Fruit fly (Drosophila melanogaster) whole organism: ENCODE results near the gene CG43074.

Experiments
- CG8478 ChIP-seq: fragments of >200 bp; optimal IDR thresholded peaks from 2 replicates; lab custom pipeline; 2018; ENCODE audit warnings: inconsistent platforms
- EcR ChIP-seq, 2 experiments: fragments of >200 bp; optimal IDR thresholded peaks; 2 replicates each; lab custom pipeline; 2017; ENCODE audit warnings: missing biosample characterization in 2 of 2, missing genetic modification characterization in 2 of 2, missing genetic modification reagents in 2 of 2
- psq ChIP-seq: fragments of >200 bp; optimal IDR thresholded peaks from 2 replicates; lab custom pipeline; 2017
- usp ChIP-seq: fragments of >200 bp; optimal IDR thresholded peaks from 2 replicates; lab custom pipeline; 2017; ENCODE audit warnings: missing biosample characterization, missing genetic modification characterization, mixed read lengths

dm6 chr3L:3496593-3496992, 12.1 kb upstream of the CG43074 start:
- TF ChIP-seq usp, result no peak
- TF ChIP-seq psq (lab: Kevin White, UChicago), result no peak
- no peak for TF ChIP-seq EcR (GFP tag; optimal IDR thresholded peaks at IDR 0.05; lab: Kevin White, UChicago)
- no peak for TF ChIP-seq CG8478 (lab: Kevin White, UChicago)
